Worm (Caenorhabditis elegans) whole organism, L4/young adult: ENCODE data around the gene E02H1.5.

Source experiments
- W03F9.2 ChIP-seq: fragments of 150-350 bp; optimal IDR thresholded peaks from 2 replicates; lab custom pipeline; 2014; ENCODE audit warnings: missing biosample characterization, missing genetic modification characterization
- dao-5 ChIP-seq: sonication (generic microtip); optimal IDR thresholded peaks from 2 replicates; lab custom pipeline; 2016; ENCODE audit warnings: missing genotype, missing genetic modification characterization, moderate library complexity, missing compliant biosample characterization
- him-1 ChIP-seq: sonication (generic microtip); optimal IDR thresholded peaks from 2 replicates; lab custom pipeline; 2016; ENCODE audit warnings: missing genotype, missing genetic modification reagents, missing genetic modification characterization, missing compliant biosample characterization

The E02H1.5 gene

ce11 chrII:9603419-9603818, 8.4 kb downstream of the E02H1.5 start:
- TF ChIP-seq dao-5 (tag; lab: Kevin White, UChicago): no peak
- TF ChIP-seq W03F9.2 (tag; lab: Kevin White, UChicago): peak; percentile 71
- TF ChIP-seq him-1 (tag; lab: Kevin White, UChicago): no peak

- TF ChIP-seq him-1 (tag; lab: Kevin White, UChicago) (no peak), dao-5 (tag; lab: Kevin White, UChicago) (no peak), W03F9.2 (tag; lab: Kevin White, UChicago) (no peak)
Measured at ce11 chrII:9604063-9604462, 9.0 kb downstream of the E02H1.5 start.

- no peak for TF ChIP-seq W03F9.2 (tag; lab: Kevin White, UChicago)
Measured at ce11 chrII:9604685-9605084, 9.7 kb downstream of the E02H1.5 start.

ce11 chrII:9605336-9605735, 10.3 kb downstream of the E02H1.5 start, which contains the start of gene nhr-19:
Gene nhr-19 (minus strand): TSS chrII:9605526.
- no peak for TF ChIP-seq W03F9.2 (tag; lab: Kevin White, UChicago)
- no peak for TF ChIP-seq him-1 (tag; lab: Kevin White, UChicago)
- no peak for TF ChIP-seq dao-5 (tag; lab: Kevin White, UChicago)

ce11 chrII:9605954-9606353, 10.9 kb downstream of the E02H1.5 start:
- no peak for TF ChIP-seq dao-5 (tag; lab: Kevin White, UChicago)
- no peak for TF ChIP-seq W03F9.2 (tag; lab: Kevin White, UChicago)
- no peak for TF ChIP-seq him-1 (tag; lab: Kevin White, UChicago)

ce11 chrII:9606485-9607036, 11.5 kb downstream of the E02H1.5 start:
- TF ChIP-seq W03F9.2 (tag; lab: Kevin White, UChicago): no peak
- no peak for TF ChIP-seq him-1 (tag; lab: Kevin White, UChicago)
- no peak for TF ChIP-seq dao-5 (tag; lab: Kevin White, UChicago)

ce11 chrII:9607137-9607536, 12.1 kb downstream of the E02H1.5 start:
- TF ChIP-seq him-1 (tag; lab: Kevin White, UChicago) (no peak), W03F9.2 (tag; lab: Kevin White, UChicago) (no peak), dao-5 (tag; lab: Kevin White, UChicago) (no peak)

ce11 chrII:9609296-9609695, 14.3 kb downstream of the E02H1.5 start, which contains the start of gene pap-2:
Gene pap-2 (minus strand): TSS chrII:9609396.
- no peak for TF ChIP-seq him-1 (tag; lab: Kevin White, UChicago)
- TF ChIP-seq dao-5 (tag; lab: Kevin White, UChicago): no peak
- TF ChIP-seq W03F9.2 (tag; lab: Kevin White, UChicago): no peak

- no peak for TF ChIP-seq dao-5 (tag; lab: Kevin White, UChicago)
- TF ChIP-seq him-1 (tag; lab: Kevin White, UChicago): no peak
- TF ChIP-seq W03F9.2 (tag; lab: Kevin White, UChicago): no peak
Measured at ce11 chrII:9611347-9611923, 16.4 kb downstream of the E02H1.5 start, which contains the start of the genes T15H9.5 and T15H9.4. Gene T15H9.5 (minus strand): TSS chrII:9611447. Gene T15H9.4 (plus strand): TSS chrII:9611873.

ce11 chrII:9614728-9615127, 19.7 kb downstream of the E02H1.5 start, which contains the start of gene hlh-6:
Gene hlh-6 (minus strand): TSS chrII:9614828.
- no peak for TF ChIP-seq dao-5 (tag; lab: Kevin White, UChicago)
- TF ChIP-seq W03F9.2 (tag; lab: Kevin White, UChicago): no peak
- no peak for TF ChIP-seq him-1 (tag; lab: Kevin White, UChicago)

ce11 chrII:9617039-9617901, 22.2 kb downstream of the E02H1.5 start, which contains the start of gene hal-3:
Gene hal-3 (minus strand): TSS chrII:9617125.
- TF ChIP-seq him-1 (tag; lab: Kevin White, UChicago) (no peak), W03F9.2 (tag; lab: Kevin White, UChicago) (peak; percentile 16), dao-5 (tag; lab: Kevin White, UChicago) (no peak)

ce11 chrII:9617902-9618245, 22.9 kb downstream of the E02H1.5 start:
- TF ChIP-seq W03F9.2 (tag; lab: Kevin White, UChicago) (no peak), dao-5 (tag; lab: Kevin White, UChicago) (no peak), him-1 (tag; lab: Kevin White, UChicago) (no peak)

- TF ChIP-seq him-1 (tag; lab: Kevin White, UChicago) (no peak), W03F9.2 (tag; lab: Kevin White, UChicago) (no peak), dao-5 (tag; lab: Kevin White, UChicago) (no peak)
Measured at ce11 chrII:9618759-9619158, 23.7 kb downstream of the E02H1.5 start.
